Worm (Caenorhabditis elegans) whole organism, L4 larva: ENCODE results near the gene cls-2.

Experiments
- T20F7.1 ChIP-seq: fragments of 200-800 bp; sonication (Bioruptor generic); optimal IDR thresholded peaks from 2 replicates; lab custom pipeline; 2018; ENCODE audit warnings: mild to moderate bottlenecking, missing genetic modification characterization, missing compliant biosample characterization
- T26A8.4 ChIP-seq: fragments of 200-800 bp; sonication (Bioruptor generic); IDR thresholded peaks from 2 replicates; pipeline ENCODE4 v1.3.6; 2022; ENCODE audit warnings: missing genetic modification characterization, missing compliant biosample characterization
- Y75B8A.6 ChIP-seq: fragments of 200-800 bp; sonication (Bioruptor generic); IDR thresholded peaks from 2 replicates; pipeline ENCODE4 v1.3.6; 2022; ENCODE audit warnings: missing genetic modification reagents, missing genetic modification characterization, missing compliant biosample characterization
- ZK546.5 ChIP-seq, 2 experiments: sonication (generic microtip); optimal IDR thresholded peaks; 2 replicates each; lab custom pipeline; 2017; ENCODE audit warnings: missing biosample characterization in 2 of 2, missing genetic modification characterization in 2 of 2
- aha-1 ChIP-seq: fragments of 150-350 bp; peaks from one replicate; lab custom pipeline; 2014; ENCODE audit warnings: missing biosample characterization, missing genetic modification characterization
- aly-2 ChIP-seq: sonication (generic microtip); optimal IDR thresholded peaks from 2 replicates; lab custom pipeline; 2018; ENCODE audit warnings: missing biosample characterization, missing genetic modification characterization
- arid-1 ChIP-seq: fragments of 200-800 bp; sonication (Bioruptor generic); conservative IDR thresholded peaks from 2 replicates; pipeline ENCODE4 v1.3.6; 2022; ENCODE audit warnings: missing genetic modification reagents, missing genetic modification characterization, missing compliant biosample characterization
- ceh-20 ChIP-seq: fragments of 200-800 bp; sonication (Bioruptor generic); IDR thresholded peaks from 2 replicates; pipeline ENCODE4 v1.3.6; 2022; ENCODE audit warnings: missing genetic modification reagents, missing genetic modification characterization, missing compliant biosample characterization
- ceh-62 ChIP-seq: sonication (generic microtip); optimal IDR thresholded peaks from 2 replicates; lab custom pipeline; 2017; ENCODE audit warnings: missing biosample characterization, missing genetic modification characterization
- ceh-82 ChIP-seq: sonication (generic microtip); optimal IDR thresholded peaks from 2 replicates; lab custom pipeline; 2017; ENCODE audit warnings: missing biosample characterization, missing genetic modification characterization
- ces-1 ChIP-seq: fragments of 150-350 bp; sonication (generic microtip); optimal IDR thresholded peaks from 4 replicates; lab custom pipeline; 2014; ENCODE audit warnings: missing biosample characterization, missing genetic modification reagents, missing genetic modification characterization
- ctbp-1 ChIP-seq: fragments of 200-800 bp; sonication (Bioruptor generic); IDR thresholded peaks from 2 replicates; pipeline ENCODE4 v1.3.6; 2022; ENCODE audit warnings: missing genetic modification reagents, missing genetic modification characterization, missing compliant biosample characterization
- daf-12 ChIP-seq: fragments of 150-350 bp; optimal IDR thresholded peaks from 2 replicates; lab custom pipeline; 2014; ENCODE audit warnings: missing biosample characterization, missing genetic modification reagents, missing genetic modification characterization
- daf-16 ChIP-seq, 3 experiments: sonication (generic microtip); optimal IDR thresholded peaks; 2 replicates each; lab custom pipeline; 2016 to 2017; ENCODE audit warnings: missing genetic modification characterization in 3 of 3, missing genetic modification reagents in 3 of 3, mild to moderate bottlenecking in 2 of 3, missing compliant biosample characterization in 2 of 3, missing biosample characterization in 1 of 3, moderate library complexity in 1 of 3
- daf-19 ChIP-seq: fragments of 200-800 bp; sonication (Bioruptor generic); conservative IDR thresholded peaks from 2 replicates; pipeline ENCODE4 v1.3.6; 2022; ENCODE audit warnings: missing genetic modification characterization, missing compliant biosample characterization
- daf-8 ChIP-seq: fragments of 200-800 bp; sonication (Bioruptor generic); IDR thresholded peaks from 2 replicates; pipeline ENCODE4 v1.3.6; 2022; ENCODE audit warnings: missing genetic modification characterization, missing compliant biosample characterization
- dpl-1 ChIP-seq: fragments of 150-350 bp; optimal IDR thresholded peaks from 2 replicates; lab custom pipeline; 2014; ENCODE audit warnings: missing biosample characterization, missing genetic modification reagents, missing genetic modification characterization
- dve-1 ChIP-seq: sonication (generic microtip); optimal IDR thresholded peaks from 2 replicates; lab custom pipeline; 2017; ENCODE audit warnings: antibody characterized with exemption, mild to moderate bottlenecking, missing genetic modification characterization, missing compliant biosample characterization; ENCODE audit not compliant: insufficient read depth
- jun-1 ChIP-seq: fragments of 150-350 bp; optimal IDR thresholded peaks from 2 replicates; lab custom pipeline; 2014; ENCODE audit warnings: missing biosample characterization, missing genetic modification reagents, missing genetic modification characterization
- lim-7 ChIP-seq: fragments of 200-800 bp; sonication (Bioruptor generic); IDR thresholded peaks from 2 replicates; pipeline ENCODE4 v1.3.6; 2022; ENCODE audit warnings: missing genetic modification characterization, missing compliant biosample characterization
- lin-1 ChIP-seq: fragments of 200-800 bp; sonication (Bioruptor generic); IDR thresholded peaks from 2 replicates; pipeline ENCODE4 v1.3.6; 2022; ENCODE audit warnings: missing genetic modification reagents, missing genetic modification characterization, missing compliant biosample characterization
- lin-13 ChIP-seq: fragments of 150-350 bp; optimal IDR thresholded peaks from 2 replicates; lab custom pipeline; 2014; ENCODE audit warnings: missing biosample characterization, missing genetic modification reagents, missing genetic modification characterization
- lin-29 ChIP-seq: fragments of 200-800 bp; sonication (Bioruptor generic); IDR thresholded peaks from 2 replicates; pipeline ENCODE4 v1.3.6; 2022; ENCODE audit warnings: missing genetic modification reagents, missing genetic modification characterization, missing compliant biosample characterization
- lsy-2 ChIP-seq, 2 experiments: fragments of 150-350 bp in 1 of 2; sonication (generic microtip) in 1 of 2; optimal IDR thresholded peaks; 2 replicates each; lab custom pipeline; 2014 to 2017; ENCODE audit warnings: missing biosample characterization in 2 of 2, missing genetic modification characterization in 2 of 2
- mdt-29 ChIP-seq: fragments of 200-800 bp; sonication (Bioruptor generic); IDR thresholded peaks from 2 replicates; pipeline ENCODE4 v1.3.6; 2022; ENCODE audit warnings: missing genetic modification reagents, missing genetic modification characterization, missing compliant biosample characterization
- mes-2 ChIP-seq: sonication (generic microtip); optimal IDR thresholded peaks from 2 replicates; lab custom pipeline; 2016; ENCODE audit warnings: missing genotype, mild to moderate bottlenecking, missing genetic modification characterization, missing compliant biosample characterization; ENCODE audit not compliant: poor library complexity, severe bottlenecking
- mxl-3 ChIP-seq: fragments of 200-800 bp; sonication (Bioruptor generic); optimal IDR thresholded peaks from 2 replicates; lab custom pipeline; 2018; ENCODE audit warnings: mild to moderate bottlenecking, missing genetic modification characterization, missing compliant biosample characterization
- nhr-111 ChIP-seq: fragments of 200-800 bp; sonication (Bioruptor generic); optimal IDR thresholded peaks from 2 replicates; lab custom pipeline; 2018; ENCODE audit warnings: mild to moderate bottlenecking, missing genetic modification characterization, missing compliant biosample characterization
- nhr-41 ChIP-seq: fragments of 200-800 bp; sonication (Bioruptor generic); IDR thresholded peaks from 2 replicates; pipeline ENCODE4 v1.3.6; 2022; ENCODE audit warnings: missing genetic modification reagents, missing genetic modification characterization, missing compliant biosample characterization
- nhr-48 ChIP-seq: sonication (generic microtip); optimal IDR thresholded peaks from 2 replicates; lab custom pipeline; 2016; ENCODE audit warnings: mild to moderate bottlenecking, missing genetic modification characterization, missing compliant biosample characterization
- nhr-6 ChIP-seq: fragments of 150-350 bp; optimal IDR thresholded peaks from 2 replicates; lab custom pipeline; 2014; ENCODE audit warnings: missing biosample characterization, missing genetic modification characterization
- php-3 ChIP-seq: fragments of 200-800 bp; sonication (Bioruptor generic); IDR thresholded peaks from 2 replicates; pipeline ENCODE4 v1.3.6; 2022; ENCODE audit warnings: missing genetic modification reagents, missing genetic modification characterization, missing compliant biosample characterization
- rbr-2 ChIP-seq: sonication (generic microtip); optimal IDR thresholded peaks from 2 replicates; lab custom pipeline; 2016; ENCODE audit warnings: missing genotype, missing genetic modification characterization, missing compliant biosample characterization
- saeg-2 ChIP-seq: fragments of 200-800 bp; sonication (Bioruptor generic); IDR thresholded peaks from 2 replicates; pipeline ENCODE4 v1.3.6; 2022; ENCODE audit warnings: missing genetic modification reagents, missing genetic modification characterization, missing compliant biosample characterization
- set-16 ChIP-seq: fragments of 200-800 bp; sonication (Bioruptor generic); IDR thresholded peaks from 2 replicates; pipeline ENCODE4 v1.3.6; 2022; ENCODE audit warnings: missing genetic modification reagents, missing genetic modification characterization, missing compliant biosample characterization
- snpc-1.2 ChIP-seq: fragments of 200-800 bp; sonication (Bioruptor generic); IDR thresholded peaks from 2 replicates; pipeline ENCODE4 v1.3.6; 2022; ENCODE audit warnings: missing genetic modification reagents, missing genetic modification characterization, missing compliant biosample characterization
- spr-1 ChIP-seq: sonication (generic microtip); optimal IDR thresholded peaks from 2 replicates; lab custom pipeline; 2016; ENCODE audit warnings: mild to moderate bottlenecking, missing genetic modification characterization, missing compliant biosample characterization
- tag-97 ChIP-seq: fragments of 200-800 bp; sonication (Bioruptor generic); IDR thresholded peaks from 2 replicates; pipeline ENCODE4 v1.3.6; 2022; ENCODE audit warnings: missing genetic modification characterization, missing compliant biosample characterization
- tra-1 ChIP-seq: fragments of 200-800 bp; sonication (Bioruptor generic); IDR thresholded peaks from 2 replicates; pipeline ENCODE4 v1.3.6; 2022; ENCODE audit warnings: missing genetic modification reagents, missing genetic modification characterization, missing compliant biosample characterization
- unc-62 ChIP-seq, 3 experiments: fragments of 150-350 bp in 1 of 3; sonication (generic microtip); optimal IDR thresholded peaks in 2 of 3; peaks in 1 of 3; 1 replicate in 1 of 3; 2 replicates in 2 of 3; lab custom pipeline; 2014 to 2017; ENCODE audit warnings: missing biosample characterization in 3 of 3, missing genetic modification characterization in 3 of 3, missing genetic modification reagents in 3 of 3, missing genotype in 1 of 3
- vab-7 ChIP-seq: fragments of 200-800 bp; sonication (Bioruptor generic); IDR thresholded peaks from 2 replicates; pipeline ENCODE4 v1.3.6; 2022; ENCODE audit warnings: missing genetic modification reagents, missing genetic modification characterization, missing compliant biosample characterization
- zag-1 ChIP-seq: fragments of 150-350 bp; optimal IDR thresholded peaks from 2 replicates; lab custom pipeline; 2014; ENCODE audit warnings: missing biosample characterization, missing genetic modification characterization
- ztf-11 ChIP-seq: fragments of 150-350 bp; optimal IDR thresholded peaks from 2 replicates; lab custom pipeline; 2014; ENCODE audit warnings: missing biosample characterization, missing genetic modification characterization

cls-2 gene

DNA sequence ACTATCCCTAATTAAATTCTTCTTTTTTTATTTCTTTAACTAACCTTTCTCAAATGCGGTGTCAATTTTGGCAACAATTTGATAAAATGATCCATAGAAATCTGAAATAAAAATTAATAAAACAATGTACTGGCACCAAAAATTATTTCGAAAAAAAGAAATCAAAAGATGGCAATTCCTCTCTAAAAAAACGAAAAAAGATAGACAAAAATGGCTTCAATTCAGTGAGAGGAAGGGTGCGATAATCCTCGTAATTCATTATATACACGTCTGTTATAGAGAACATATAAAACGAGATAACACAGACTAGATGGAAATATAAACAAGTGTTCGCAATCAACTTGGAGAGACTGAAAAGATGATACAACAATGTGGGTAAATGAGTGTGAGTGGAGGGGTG lies 9.0 kb upstream of the cls-2 start, which contains the start of gene R107.2:
R107.2 (minus strand) TSS at position 101 of the 400 bp plus-strand sequence.
- TF ChIP-seq dve-1 (tag; lab: Kevin White, UChicago) (peak; percentile 6), zag-1 (no peak), daf-16 (GFP tag; optimal IDR thresholded peaks at IDR 0.05; lab: Kevin White, UChicago) (no peak), daf-16 (tag; optimal IDR thresholded peaks at IDR 0.05; lab: Kevin White, UChicago) (peak; percentile 11), rbr-2 (tag; lab: Kevin White, UChicago) (no peak), nhr-41 (GFP tag; lab: Robert Waterston, UW) (no peak)
- TF ChIP-seq, all 104 proteins: peak for 2

- TF ChIP-seq vab-7 (no peak), aha-1 (tag; lab: Kevin White, UChicago) (peak; percentile 86)
Observed at ce11 chrIII:9047260-9047659, 7.6 kb upstream of the cls-2 start.

DNA sequence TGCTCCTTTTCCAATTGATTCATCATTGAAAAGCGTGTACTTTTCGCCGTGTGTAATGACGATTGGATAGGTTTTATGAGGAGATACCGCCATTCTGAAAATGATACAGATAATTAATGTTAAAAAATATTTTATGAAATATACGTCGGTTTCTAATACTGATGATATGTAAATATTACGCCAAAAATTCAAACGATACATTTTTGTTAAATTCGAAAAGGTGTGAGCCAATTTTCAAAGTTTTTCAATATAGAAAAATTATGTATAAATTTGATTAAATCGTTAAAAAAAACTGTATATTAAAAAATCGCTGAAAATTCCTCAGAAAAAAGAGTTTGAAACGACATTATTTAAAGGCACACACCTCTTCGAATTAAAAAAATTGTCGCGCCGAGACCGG lies 4.2 kb upstream of the cls-2 start, which contains the start of gene ikke-1:
ikke-1 (minus strand) TSS at position 101 of the 400 bp plus-strand sequence.
- no peak for TF ChIP-seq dpl-1 (GFP tag; lab: Kevin White, UChicago)
- no peak for TF ChIP-seq ces-1 (GFP tag; lab: Kevin White, UChicago)
- no peak for TF ChIP-seq aly-2 (tag; lab: Kevin White, UChicago)
- no peak for TF ChIP-seq tag-97 (GFP tag; lab: Robert Waterston, UW)
- TF ChIP-seq snpc-1.2: no peak
- no peak for TF ChIP-seq mes-2 (tag; lab: Kevin White, UChicago)

DNA sequence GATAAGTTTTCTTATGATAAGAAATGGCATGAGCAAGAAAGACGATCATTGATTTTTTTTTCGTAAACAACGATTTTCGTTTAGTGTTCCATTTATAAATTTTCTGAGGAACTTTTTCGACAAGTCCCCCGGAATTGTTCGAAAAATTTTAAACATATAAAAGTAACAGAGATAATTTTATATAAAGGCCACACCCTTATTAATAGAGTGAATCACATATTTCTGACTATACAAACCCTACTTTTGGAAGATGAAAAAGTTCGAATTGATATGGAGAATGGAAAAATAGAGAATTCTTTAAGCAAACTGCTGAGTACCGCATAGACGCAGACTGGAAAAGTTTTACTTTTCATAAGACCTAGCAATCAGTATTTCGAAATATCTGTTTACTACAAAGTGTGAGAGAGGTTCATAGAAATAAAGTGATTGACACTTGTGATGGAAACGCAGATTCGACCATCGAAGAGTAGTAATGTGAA lies 3.7 kb upstream of the cls-2 start:
- peak; percentile 82 for TF ChIP-seq lin-1
- TF ChIP-seq tra-1: peak; percentile 87
- TF ChIP-seq saeg-2 (GFP tag; lab: Robert Waterston, UW): 0 out of 2 replicates have a peak, but pooled peaks have one; percentile 70
- TF ChIP-seq ceh-82 (tag; lab: Kevin White, UChicago): no peak
- TF ChIP-seq Y75B8A.6 (GFP tag; lab: Robert Waterston, UW): peak; percentile 85
- no peak for TF ChIP-seq ztf-11 (tag; lab: Kevin White, UChicago)
- TF ChIP-seq ceh-62 (tag; lab: Kevin White, UChicago): no peak
- TF ChIP-seq T26A8.4 (GFP tag; lab: Robert Waterston, UW): peak; percentile 89
- peak; percentile 76 for TF ChIP-seq lin-13 (GFP tag; lab: Kevin White, UChicago)
- no peak for TF ChIP-seq unc-62 (GFP tag; optimal IDR thresholded peaks at IDR 0.05 in 1 of 2; lab: Kevin White, UChicago)
- no peak for TF ChIP-seq unc-62 (tag; optimal IDR thresholded peaks at IDR 0.05; lab: Kevin White, UChicago)
- TF ChIP-seq set-16 (GFP tag; lab: Robert Waterston, UW): no peak
- peak; percentile 29; the same call in 1 of the 2 replicates for TF ChIP-seq php-3 (GFP tag; lab: Robert Waterston, UW)
- TF ChIP-seq nhr-6 (tag; lab: Kevin White, UChicago): peak; percentile 80
- TF ChIP-seq spr-1 (tag; lab: Kevin White, UChicago): peak; percentile 27
- peak; percentile 58 for TF ChIP-seq nhr-111
- no peak for TF ChIP-seq ZK546.5 (tag; optimal IDR thresholded peaks at IDR 0.05; lab: Kevin White, UChicago)
- peak; percentile 53 for TF ChIP-seq rbr-2 (tag; lab: Kevin White, UChicago)
- TF ChIP-seq ceh-20 (GFP tag; lab: Robert Waterston, UW): peak; percentile 67; the same call in 1 of the 2 replicates
- TF ChIP-seq snpc-1.2: peak; percentile 46; the same call in 1 of the 2 replicates
- TF ChIP-seq daf-12 (tag; lab: Kevin White, UChicago): no peak
- peak; percentile 66; the same call in 1 of the 2 replicates for TF ChIP-seq lim-7 (GFP tag; lab: Robert Waterston, UW)
- peak; percentile 84 for TF ChIP-seq T20F7.1
- TF ChIP-seq daf-19 (GFP tag; lab: Robert Waterston, UW): peak; percentile 31; the same call in 1 of the 2 replicates
- peak in 1 of 2 experiments; percentile 91 for TF ChIP-seq lsy-2 (tag; optimal IDR thresholded peaks at IDR 0.05; lab: Kevin White, UChicago)
- TF ChIP-seq ctbp-1 (GFP tag; lab: Robert Waterston, UW): peak; percentile 76
- TF ChIP-seq arid-1 (GFP tag; lab: Robert Waterston, UW): 0 out of 2 replicates have a peak, but pooled peaks have one; percentile 57
- peak; percentile 94 for TF ChIP-seq dve-1 (tag; lab: Kevin White, UChicago)
- no peak for TF ChIP-seq mxl-3 (GFP tag; lab: Kevin White, UChicago)
- TF ChIP-seq nhr-48 (tag; lab: Kevin White, UChicago): no peak
- TF ChIP-seq daf-8: no peak
- peak; percentile 31 for TF ChIP-seq jun-1 (tag; lab: Kevin White, UChicago)
- peak; percentile 53; the same call in 1 of the 2 replicates for TF ChIP-seq lin-29 (GFP tag; lab: Robert Waterston, UW)
- TF ChIP-seq mdt-29 (GFP tag; lab: Robert Waterston, UW): peak; percentile 85
